Worm (Caenorhabditis elegans) whole organism, young adult: ENCODE data around the gene C30G12.1.

ENCODE experiments used
- F55B11.4 ChIP-seq: sonication (generic microtip); optimal IDR thresholded peaks from 2 replicates; lab custom pipeline; 2016; ENCODE audit warnings: missing compliant biosample characterization, missing genetic modification characterization, borderline replicate concordance; ENCODE audit not compliant: insufficient read depth
- T07F8.4 ChIP-seq: sonication (generic microtip); optimal IDR thresholded peaks from 2 replicates; lab custom pipeline; 2016; ENCODE audit warnings: mild to moderate bottlenecking, missing genetic modification characterization, moderate library complexity, missing compliant biosample characterization
- Y79H2A.3 ChIP-seq: fragments of 200-800 bp; sonication (Bioruptor generic); conservative IDR thresholded peaks from 2 replicates; pipeline ENCODE4 v1.3.6; 2022; ENCODE audit warnings: missing genetic modification reagents, missing genetic modification characterization, missing compliant biosample characterization
- dpl-1 ChIP-seq: fragments of 150-350 bp; optimal IDR thresholded peaks from 2 replicates; lab custom pipeline; 2014; ENCODE audit warnings: missing biosample characterization, missing genetic modification reagents, missing genetic modification characterization
- efl-1 ChIP-seq: fragments of 150-350 bp; optimal IDR thresholded peaks from 2 replicates; lab custom pipeline; 2014; ENCODE audit warnings: missing biosample characterization, missing genetic modification reagents, missing genetic modification characterization
- ekl-4 ChIP-seq: fragments of 200-800 bp; sonication (Bioruptor generic); IDR thresholded peaks from 2 replicates; pipeline ENCODE4 v1.3.6; 2022; ENCODE audit warnings: missing genetic modification reagents, missing genetic modification characterization, missing compliant biosample characterization
- lin-35 ChIP-seq, 3 experiments: fragments of 150-350 bp in 2 of 3; sonication (generic microtip) in 1 of 3; optimal IDR thresholded peaks; 2 replicates each; lab custom pipeline; 2014 to 2018; ENCODE audit warnings: missing biosample characterization in 3 of 3, missing genetic modification characterization in 3 of 3, missing genetic modification reagents in 3 of 3
- lsl-1 ChIP-seq: fragments of 200-800 bp; sonication (Bioruptor generic); optimal IDR thresholded peaks from 2 replicates; lab custom pipeline; 2018; ENCODE audit warnings: mild to moderate bottlenecking, missing genetic modification characterization, moderate library complexity, missing compliant biosample characterization
- nhr-90 ChIP-seq: sonication (generic microtip); optimal IDR thresholded peaks from 2 replicates; lab custom pipeline; 2016; ENCODE audit warnings: missing genotype, mild to moderate bottlenecking, missing genetic modification characterization, missing compliant biosample characterization
- snpc-4 ChIP-seq, 5 experiments: fragments of 150-350 bp in 1 of 5; sonication (generic microtip) in 4 of 5; optimal IDR thresholded peaks; 2 replicates each; lab custom pipeline; 2014 to 2018; ENCODE audit warnings: missing genetic modification characterization in 5 of 5, missing biosample characterization in 3 of 5, antibody characterized with exemption in 2 of 5, mild to moderate bottlenecking in 2 of 5, missing compliant biosample characterization in 2 of 5, missing genotype in 2 of 5, moderate library complexity in 2 of 5, missing genetic modification reagents in 1 of 5

DNA sequence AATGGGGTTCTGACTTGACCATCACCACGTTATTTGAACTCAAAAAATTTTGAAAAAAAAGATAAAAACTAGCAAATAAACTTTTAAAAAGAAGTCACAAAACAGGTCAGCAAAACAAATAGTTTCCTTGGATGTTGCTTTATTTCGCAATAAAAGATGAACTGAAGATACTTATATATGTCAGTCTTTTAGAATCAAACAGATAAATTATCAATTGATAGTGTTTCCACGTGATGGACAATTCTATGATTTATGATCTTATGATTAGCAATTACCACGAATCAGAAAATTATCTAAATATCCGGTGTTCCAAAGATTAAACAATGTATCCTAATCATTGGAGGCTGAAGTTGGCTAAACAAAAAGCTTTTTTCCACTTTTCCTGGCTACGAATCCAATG, 11.4 kb upstream of the C30G12.1 start:
- TF ChIP-seq nhr-90 (no peak), Y79H2A.3 (GFP tag; lab: Robert Waterston, UW) (no peak), lin-35 (GFP tag; optimal IDR thresholded peaks at IDR 0.05; lab: Kevin White, UChicago) (no peak), F55B11.4 (tag; lab: Kevin White, UChicago) (no peak), lsl-1 (GFP tag; lab: Kevin White, UChicago) (no peak), dpl-1 (GFP tag; lab: Kevin White, UChicago) (no peak), T07F8.4 (tag; lab: Kevin White, UChicago) (no peak), efl-1 (GFP tag; lab: Kevin White, UChicago) (no peak), snpc-4 (GFP tag; optimal IDR thresholded peaks at IDR 0.05; lab: Kevin White, UChicago) (no peak), snpc-4 (tag; optimal IDR thresholded peaks at IDR 0.05; lab: Kevin White, UChicago) (no peak), ekl-4 (GFP tag; lab: Robert Waterston, UW) (no peak)
